Worm (Caenorhabditis elegans): ENCODE results near the gene pho-11.

pho-11 gene

DNA sequence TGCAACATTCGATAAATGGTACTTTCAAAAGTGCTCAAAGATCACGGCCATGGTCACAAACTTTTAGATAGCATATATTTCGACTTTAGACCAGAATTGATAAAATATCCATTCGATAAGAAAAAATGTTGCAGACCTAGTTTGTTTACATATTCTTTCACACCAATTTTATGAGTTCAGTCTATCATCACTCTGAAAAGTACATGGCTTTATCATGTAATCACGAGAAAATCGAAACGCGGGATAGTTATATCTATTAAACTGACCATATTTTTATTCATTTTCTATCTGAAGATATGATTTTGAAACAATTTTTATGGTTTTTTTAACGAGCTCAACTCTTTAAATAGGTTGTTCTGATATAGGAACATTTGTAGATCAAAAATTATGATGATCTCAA, at the start of gene pho-11:
Gene pho-11, plus strand, starts transcription at position 374 of the 400 bp plus-strand sequence.
- peak; percentile 23 for TF ChIP-seq pha-4 (tag; optimal IDR thresholded peaks at IDR 0.05)
- peak; percentile 65 for TF ChIP-seq pqm-1 (tag; optimal IDR thresholded peaks at IDR 0.05)
- TF ChIP-seq elt-3 (tag; optimal IDR thresholded peaks at IDR 0.05) = no peak
- TF ChIP-seq nhr-12 (tag; optimal IDR thresholded peaks at IDR 0.05) = no peak
- no peak for TF ChIP-seq nfya-1 (tag; optimal IDR thresholded peaks at IDR 0.05; ENCODE audit: insufficient read depth)
- peak; percentile 72 for TF ChIP-seq elt-2 (tag; optimal IDR thresholded peaks at IDR 0.05)
- TF ChIP-seq fkh-10 (GFP tag; optimal IDR thresholded peaks at IDR 0.05) = no peak
- TF ChIP-seq ceh-28 (tag; optimal IDR thresholded peaks at IDR 0.05) = no peak

DNA sequence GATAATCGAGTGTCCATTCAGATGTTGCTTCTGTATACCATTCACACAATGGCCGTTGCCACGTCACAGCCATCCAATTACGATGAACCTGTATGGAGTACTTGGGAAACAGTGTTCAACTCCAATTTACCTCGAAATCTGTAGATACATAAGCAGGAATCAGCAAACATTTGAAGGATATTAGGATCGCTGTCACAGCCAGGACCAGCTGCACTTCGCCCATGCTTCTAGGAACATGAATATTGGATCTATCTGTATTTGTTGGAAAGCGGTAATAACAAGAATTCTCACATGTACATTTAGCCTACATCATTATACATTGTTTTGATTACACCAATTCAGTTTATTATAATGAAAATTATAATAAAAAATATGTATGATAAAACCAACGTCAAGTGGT, 45.4 kb upstream of the pho-11 start, which contains the start of gene algn-8:
Gene algn-8, minus strand, starts transcription at position 227 of the 400 bp plus-strand sequence.
- TF ChIP-seq ZK546.5 (tag; optimal IDR thresholded peaks at IDR 0.05) (no peak), pqm-1 (tag; optimal IDR thresholded peaks at IDR 0.05) (no peak), ceh-82 (tag; optimal IDR thresholded peaks at IDR 0.05) (no peak)

DNA sequence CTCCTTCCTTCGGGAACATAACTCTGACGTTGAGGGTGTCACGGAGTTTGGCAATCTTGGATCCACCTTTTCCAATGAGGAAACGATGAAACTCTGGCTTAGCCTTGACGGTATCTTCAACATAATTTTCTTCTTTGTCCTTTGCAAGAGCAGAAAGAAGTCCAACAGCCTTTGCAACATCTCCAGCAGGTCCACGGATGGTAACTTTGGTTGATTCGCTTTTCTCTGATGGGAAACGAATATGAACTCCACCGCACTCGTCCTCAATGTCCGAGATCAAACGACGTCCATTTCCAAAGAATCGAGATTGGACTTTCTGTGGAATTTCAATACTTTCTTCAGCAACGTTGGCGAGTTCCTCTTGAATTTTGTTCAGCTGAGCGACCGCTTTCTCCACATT, 43.1 kb upstream of the pho-11 start:
- TF ChIP-seq lin-39 (tag; optimal IDR thresholded peaks at IDR 0.05) = no peak
- TF ChIP-seq egl-5 (tag; optimal IDR thresholded peaks at IDR 0.05) = no peak
- TF ChIP-seq ztf-4 (tag; optimal IDR thresholded peaks at IDR 0.05) = no peak
- no peak for TF ChIP-seq ztf-11 (tag; optimal IDR thresholded peaks at IDR 0.05)
- TF ChIP-seq lsy-12 (tag; optimal IDR thresholded peaks at IDR 0.05) = no peak
- no peak for TF ChIP-seq sea-2 (GFP tag; optimal IDR thresholded peaks at IDR 0.05)
- TF ChIP-seq nhr-77 (tag; optimal IDR thresholded peaks at IDR 0.05) = no peak
- no peak for TF ChIP-seq eor-1 (tag; optimal IDR thresholded peaks at IDR 0.05)
- TF ChIP-seq ama-1 (optimal IDR thresholded peaks at IDR 0.05) = no peak
- no peak for TF ChIP-seq pqm-1 (tag; optimal IDR thresholded peaks at IDR 0.05)

DNA sequence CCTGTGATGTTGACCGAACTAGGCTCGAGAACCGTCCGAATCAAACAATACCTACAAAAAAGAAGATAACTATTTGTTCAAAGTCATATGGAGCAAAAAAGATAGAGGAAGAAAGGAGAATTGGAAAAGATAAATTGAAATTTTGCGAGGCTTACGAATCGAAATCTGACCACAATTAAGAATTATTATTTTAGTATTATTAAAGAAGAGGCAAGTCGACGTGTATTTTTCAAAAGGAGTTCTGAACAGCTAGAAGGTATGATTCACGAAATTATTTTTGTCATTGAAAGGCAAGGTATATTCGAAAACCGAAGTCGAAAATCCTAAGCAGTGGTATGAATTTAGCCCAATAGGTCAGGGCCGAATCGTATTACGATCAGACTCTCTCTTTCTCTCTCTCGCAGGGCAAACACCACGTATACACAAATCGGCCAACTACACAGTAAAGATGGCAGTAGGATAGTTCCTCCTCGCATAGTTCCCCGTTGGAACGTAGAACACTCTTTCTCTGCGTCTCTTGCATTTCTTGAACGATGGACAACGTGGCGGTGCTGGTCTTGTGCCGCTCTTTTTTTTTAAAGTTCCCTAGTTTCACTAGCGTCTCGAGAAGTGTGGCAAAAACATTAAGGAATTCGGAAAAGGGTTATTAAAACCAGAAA, 40.5 kb upstream of the pho-11 start, which contains the start of gene vgln-1:
Gene vgln-1, minus strand, starts transcription at position 51 of the 659 bp plus-strand sequence.
- TF ChIP-seq hmg-11 (tag; optimal IDR thresholded peaks at IDR 0.05) = peak; percentile 1
- no peak for TF ChIP-seq nhr-43 (tag; optimal IDR thresholded peaks at IDR 0.05; ENCODE audit: poor library complexity, severe bottlenecking)
- TF ChIP-seq lin-39 (tag; optimal IDR thresholded peaks at IDR 0.05) = no peak
- no peak for TF ChIP-seq ceh-9 (tag; optimal IDR thresholded peaks at IDR 0.05)
- peak; percentile 61 for TF ChIP-seq nhr-23 (tag; optimal IDR thresholded peaks at IDR 0.05)
- TF ChIP-seq mml-1 (tag; optimal IDR thresholded peaks at IDR 0.05) = no peak
- TF ChIP-seq nhr-25 (tag; optimal IDR thresholded peaks at IDR 0.05) = peak; percentile 55
- TF ChIP-seq pha-4 (tag; optimal IDR thresholded peaks at IDR 0.05) = peak; percentile 69
- no peak for TF ChIP-seq nhr-237 (tag; optimal IDR thresholded peaks at IDR 0.05)
- TF ChIP-seq snpc-4 (tag; optimal IDR thresholded peaks at IDR 0.05) = no peak

DNA sequence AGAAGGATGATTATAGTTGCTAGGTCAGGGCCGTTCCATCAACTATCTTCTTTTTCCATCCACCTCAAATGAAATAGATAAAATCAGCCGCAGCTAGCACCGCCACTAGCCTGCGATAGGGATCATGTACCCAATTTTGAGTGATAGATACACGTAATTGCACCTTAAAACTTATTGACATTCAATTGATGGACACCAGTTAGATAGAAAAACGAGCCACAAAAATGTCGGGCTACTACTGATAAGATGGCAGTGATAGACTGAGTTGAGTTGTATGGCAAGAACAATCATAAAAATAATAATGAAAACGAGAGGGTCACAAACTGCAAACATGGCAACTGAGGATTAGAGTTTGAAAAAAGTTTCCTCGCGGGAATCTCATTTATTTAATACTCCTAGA, 39.8 kb upstream of the pho-11 start:
- TF ChIP-seq elt-2 (tag; optimal IDR thresholded peaks at IDR 0.05) (peak; percentile 75), nhr-23 (tag; optimal IDR thresholded peaks at IDR 0.05) (peak; percentile 2), aly-2 (tag; optimal IDR thresholded peaks at IDR 0.05) (no peak), pha-4 (tag; optimal IDR thresholded peaks at IDR 0.05) (no peak), elt-1 (tag; optimal IDR thresholded peaks at IDR 0.05) (peak; percentile 91), pqm-1 (tag; optimal IDR thresholded peaks at IDR 0.05) (peak; percentile 48), egl-5 (tag; optimal IDR thresholded peaks at IDR 0.05) (no peak)

DNA sequence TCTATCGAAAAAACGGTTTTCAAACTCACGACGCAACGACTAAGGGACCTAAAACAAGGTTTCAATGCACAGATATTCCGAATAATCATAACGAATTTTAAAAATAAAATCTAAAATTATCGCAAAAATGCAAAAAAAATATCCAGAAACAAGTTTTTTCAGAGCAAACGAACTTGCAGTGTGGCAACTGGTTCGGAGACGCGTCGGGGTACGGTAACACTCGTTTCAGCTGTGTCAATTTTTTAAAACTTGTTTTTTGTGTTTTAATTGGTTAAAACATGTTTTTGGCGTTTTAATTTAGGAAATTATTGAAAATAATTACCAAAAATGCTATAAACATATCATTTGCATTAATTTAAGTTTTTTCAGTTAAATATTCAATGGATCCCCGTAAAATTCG, 39.2 kb upstream of the pho-11 start, which contains the start of gene C08H9.16:
Gene C08H9.16, plus strand, starts transcription at position 370 of the 400 bp plus-strand sequence.
- TF ChIP-seq pqm-1 (tag; optimal IDR thresholded peaks at IDR 0.05) = no peak
- TF ChIP-seq nhr-77 (tag; optimal IDR thresholded peaks at IDR 0.05) = peak; percentile 17
- no peak for TF ChIP-seq mdl-1 (tag; optimal IDR thresholded peaks at IDR 0.05)
- TF ChIP-seq ama-1 (optimal IDR thresholded peaks at IDR 0.05) = no peak
- TF ChIP-seq lsy-12 (tag; optimal IDR thresholded peaks at IDR 0.05) = no peak
- no peak for TF ChIP-seq nhr-67 (tag; optimal IDR thresholded peaks at IDR 0.05)
- TF ChIP-seq egl-5 (tag; optimal IDR thresholded peaks at IDR 0.05) = peak; percentile 9
- TF ChIP-seq ceh-9 (tag; optimal IDR thresholded peaks at IDR 0.05) = no peak
- TF ChIP-seq nhr-12 (tag; optimal IDR thresholded peaks at IDR 0.05) = no peak
- peak; percentile 52 for TF ChIP-seq hmg-11 (tag; optimal IDR thresholded peaks at IDR 0.05)
- TF ChIP-seq tbx-2 (tag; optimal IDR thresholded peaks at IDR 0.05) = no peak
- no peak for TF ChIP-seq unc-39 (tag; optimal IDR thresholded peaks at IDR 0.05)
- no peak for TF ChIP-seq mml-1 (tag; optimal IDR thresholded peaks at IDR 0.05)
- TF ChIP-seq lin-15B (tag; optimal IDR thresholded peaks at IDR 0.05) = peak; percentile 52
- TF ChIP-seq snpc-4 (tag; optimal IDR thresholded peaks at IDR 0.05) = peak; percentile 69
- no peak for TF ChIP-seq sea-2 (GFP tag; optimal IDR thresholded peaks at IDR 0.05)
- no peak for TF ChIP-seq nhr-76 (tag; optimal IDR thresholded peaks at IDR 0.05)
- peak; percentile 26 for TF ChIP-seq nhr-25 (tag; optimal IDR thresholded peaks at IDR 0.05)
- TF ChIP-seq R02D3.7 (tag; optimal IDR thresholded peaks at IDR 0.05) = peak; percentile 28
- TF ChIP-seq daf-12 (tag; optimal IDR thresholded peaks at IDR 0.05) = no peak
- peak; percentile 97 for TF ChIP-seq nfya-1 (tag; optimal IDR thresholded peaks at IDR 0.05; ENCODE audit: insufficient read depth)
- TF ChIP-seq aly-2 (tag; optimal IDR thresholded peaks at IDR 0.05) = no peak
- no peak for TF ChIP-seq elt-1 (tag; optimal IDR thresholded peaks at IDR 0.05)
- TF ChIP-seq nhr-23 (tag; optimal IDR thresholded peaks at IDR 0.05) = peak; percentile 87
- TF ChIP-seq fkh-2 (tag; optimal IDR thresholded peaks at IDR 0.05) = no peak
- TF ChIP-seq ceh-16 (tag; optimal IDR thresholded peaks at IDR 0.05) = no peak
- TF ChIP-seq eor-1 (tag; optimal IDR thresholded peaks at IDR 0.05) = no peak
- TF ChIP-seq ztf-11 (tag; optimal IDR thresholded peaks at IDR 0.05) = no peak

Measured in whole organism, L3 larva.